Fruit fly (Drosophila melanogaster): ENCODE data around the gene Pitslre.

Pitslre gene

DNA sequence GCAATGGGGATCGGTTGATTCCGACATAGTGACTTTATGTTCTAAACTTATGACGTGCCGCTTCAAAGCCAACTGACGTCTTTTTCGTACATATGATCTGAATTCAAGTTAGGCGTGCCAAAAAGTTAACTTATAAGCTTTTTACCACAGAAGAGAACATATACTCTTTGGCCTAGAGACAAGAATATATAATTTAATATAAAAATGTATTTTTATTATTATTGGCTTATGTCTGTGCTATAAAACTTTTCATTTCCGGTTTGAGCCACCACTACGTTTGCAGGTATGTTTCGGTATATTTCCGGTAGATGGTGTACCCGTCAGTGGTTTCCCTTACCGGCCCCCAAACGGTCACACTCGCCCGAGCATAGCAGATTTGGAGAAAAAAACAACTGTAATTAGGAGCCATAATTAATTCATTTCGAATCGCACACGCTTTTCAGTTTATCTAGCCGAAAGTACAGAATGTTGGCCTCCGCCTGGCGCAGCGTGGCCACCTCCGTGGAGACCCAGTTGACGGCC, 27.1 kb downstream of the Pitslre start, which contains the start of the genes CG3698 and tzn (continued):
- TF ChIP-seq scrt (GFP tag; optimal IDR thresholded peaks at IDR 0.05) (no peak), jumu (GFP tag; optimal IDR thresholded peaks at IDR 0.05) (peak; percentile 52), CG17612 (GFP tag; IDR thresholded peaks at IDR 0.05) (peak; percentile 78; the same call in 1 of the 2 replicates), sna (GFP tag; IDR thresholded peaks at IDR 0.05; ENCODE audit: partially characterized antibody) (no peak), ranshi (GFP tag; IDR thresholded peaks at IDR 0.05) (peak; percentile 94), pita (GFP tag; optimal IDR thresholded peaks at IDR 0.05) (peak; percentile 85), dimm (GFP tag; IDR thresholded peaks at IDR 0.05) (peak; percentile 83), pfk (GFP tag; optimal IDR thresholded peaks at IDR 0.05) (peak; percentile 82), CG10209 (GFP tag; optimal IDR thresholded peaks at IDR 0.05) (peak; percentile 97), Dbx (GFP tag; IDR thresholded peaks at IDR 0.05) (peak; percentile 93), E2f2 (GFP tag; IDR thresholded peaks at IDR 0.05) (peak; percentile 74), hkb (optimal IDR thresholded peaks at IDR 0.05) (no peak), hkb (GFP tag; IDR thresholded peaks at IDR 0.05) (peak; percentile 93), Sin3A (optimal IDR thresholded peaks at IDR 0.05) (no peak), fru (optimal IDR thresholded peaks at IDR 0.05) (no peak), CG8089 (GFP tag; optimal IDR thresholded peaks at IDR 0.05) (peak; percentile 86), CG31365 (tag; optimal IDR thresholded peaks at IDR 0.05) (peak; percentile 83), chif (GFP tag; optimal IDR thresholded peaks at IDR 0.05) (peak; percentile 79 to 87), H2.0 (GFP tag; IDR thresholded peaks at IDR 0.05) (peak; percentile 91), CG11723 (GFP tag; optimal IDR thresholded peaks at IDR 0.05) (peak; percentile 90), CG9215 (GFP tag; IDR thresholded peaks at IDR 0.05) (peak; percentile 80), CG9797 (GFP tag; optimal IDR thresholded peaks at IDR 0.05) (peak; percentile 91), Max (GFP tag; optimal IDR thresholded peaks at IDR 0.05) (peak; percentile 86), az2 (GFP tag; optimal IDR thresholded peaks at IDR 0.05) (peak; percentile 88), Lhr (GFP tag; optimal IDR thresholded peaks at IDR 0.05) (peak; percentile 99), sob (GFP tag; IDR thresholded peaks at IDR 0.05) (peak; percentile 97), chn (GFP tag; optimal IDR thresholded peaks at IDR 0.05) (peak; percentile 87), sisA (GFP tag; IDR thresholded peaks at IDR 0.05) (peak; percentile 85), exex (tag; optimal IDR thresholded peaks at IDR 0.05) (peak; percentile 84), unc-4 (GFP tag; IDR thresholded peaks at IDR 0.05; ENCODE audit: partially characterized antibody) (0 out of 2 replicates have a peak, but pooled peaks have one; percentile 24), trem (tag; optimal IDR thresholded peaks at IDR 0.05) (peak; percentile 90), CG10462 (GFP tag; optimal IDR thresholded peaks at IDR 0.05) (peak; percentile 82), CG18619 (GFP tag; optimal IDR thresholded peaks at IDR 0.05) (peak; percentile 96), tgo (GFP tag; IDR thresholded peaks at IDR 0.05) (peak; percentile 92), Xbp1 (GFP tag; optimal IDR thresholded peaks at IDR 0.05) (peak; percentile 94), CG1529 (GFP tag; optimal IDR thresholded peaks at IDR 0.05) (peak; percentile 88), CTCF (GFP tag; optimal IDR thresholded peaks at IDR 0.05) (peak; percentile 94), gcm2 (GFP tag; optimal IDR thresholded peaks at IDR 0.05) (peak; percentile 58), CG30431 (GFP tag; optimal IDR thresholded peaks at IDR 0.05) (peak; percentile 96), CG14014 (GFP tag; IDR thresholded peaks at IDR 0.05) (peak; percentile 91), CG6791 (GFP tag; IDR thresholded peaks at IDR 0.05; ENCODE audit: partially characterized antibody) (no peak), croc (GFP tag; conservative IDR thresholded peaks at IDR 0.05) (peak; percentile 85), Ravus (GFP tag; IDR thresholded peaks at IDR 0.05) (peak; percentile 75), CG9932 (GFP tag; IDR thresholded peaks at IDR 0.05) (peak; percentile 86; the same call in 1 of the 2 replicates), CG31441 (GFP tag; IDR thresholded peaks at IDR 0.05) (no peak; the same call in 1 of the 2 replicates), Mrtf (GFP tag; IDR thresholded peaks at IDR 0.05) (peak; percentile 90), Abd-B (GFP tag; optimal IDR thresholded peaks at IDR 0.05) (peak; percentile 93), ewg (GFP tag; optimal IDR thresholded peaks at IDR 0.05) (peak; percentile 93), CG3847 (GFP tag; IDR thresholded peaks at IDR 0.05) (peak; percentile 93), ap (GFP tag; IDR thresholded peaks at IDR 0.05) (peak; percentile 91), CG13624 (GFP tag; optimal IDR thresholded peaks at IDR 0.05) (peak; percentile 84), CG4617 (GFP tag; optimal IDR thresholded peaks at IDR 0.05; ENCODE audit: borderline replicate concordance) (peak; percentile 89), Hsf (GFP tag; optimal IDR thresholded peaks at IDR 0.05) (peak; percentile 89)

Measured in whole organism, embryonic.